Worm (Caenorhabditis elegans): Measurements from ENCODE around the gene mre-11.

The mre-11 gene

DNA sequence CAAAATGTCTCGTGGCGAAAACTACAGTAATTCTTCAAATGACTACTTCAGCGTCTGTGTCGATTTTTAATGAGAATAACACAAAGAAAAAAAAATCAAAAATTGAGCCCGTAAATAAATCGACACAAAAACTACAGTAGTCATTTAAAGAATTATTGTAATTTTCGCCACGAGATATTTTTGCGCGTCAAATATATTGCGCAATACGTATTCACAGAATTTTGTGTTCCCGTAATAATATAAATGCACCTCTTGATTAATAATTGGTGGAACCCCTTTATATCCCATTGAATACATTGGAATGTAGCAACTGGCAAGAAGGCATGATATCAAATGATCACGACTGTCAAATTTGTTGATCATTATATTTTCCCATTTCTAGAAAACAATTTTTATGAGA is 32.2 kb upstream of the mre-11 start:
- TF ChIP-seq nhr-90 (tag; optimal IDR thresholded peaks at IDR 0.05; ENCODE audit: poor library complexity) (no peak), sptf-1 (tag; optimal IDR thresholded peaks at IDR 0.05) (no peak), nhr-12 (tag; optimal IDR thresholded peaks at IDR 0.05) (no peak), nhr-47 (tag; optimal IDR thresholded peaks at IDR 0.05) (no peak), C04F5.9 (tag; optimal IDR thresholded peaks at IDR 0.05) (no peak), nhr-77 (tag; optimal IDR thresholded peaks at IDR 0.05) (no peak), hpl-2 (GFP tag; optimal IDR thresholded peaks at IDR 0.05) (no peak), C16A3.4 (tag; optimal IDR thresholded peaks at IDR 0.05) (no peak), efl-1 (optimal IDR thresholded peaks at IDR 0.05) (no peak), efl-1 (GFP tag; optimal IDR thresholded peaks at IDR 0.05 in 1 of 2) (no peak), aly-2 (tag; optimal IDR thresholded peaks at IDR 0.05) (no peak), skn-1 (tag; optimal IDR thresholded peaks at IDR 0.05) (no peak)

DNA sequence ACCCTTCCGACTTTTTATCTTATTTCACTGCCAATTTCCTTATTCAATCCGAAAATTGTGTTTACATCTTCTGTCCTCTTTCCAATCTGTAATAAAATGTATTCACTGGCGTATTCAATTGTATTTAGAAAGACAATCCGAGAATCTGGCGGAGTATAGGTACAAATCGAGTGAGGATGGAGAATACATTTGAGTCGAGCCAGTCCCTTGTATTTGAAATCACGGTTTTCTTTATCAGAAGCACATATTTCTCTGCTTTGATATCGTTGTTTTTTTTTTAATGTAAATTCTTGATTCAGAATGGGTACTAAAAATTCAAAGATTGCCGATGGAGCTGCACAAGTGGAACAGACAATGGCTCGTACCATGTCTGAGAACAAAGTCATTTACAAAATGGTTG is 27.4 kb upstream of the mre-11 start, which contains the start of gene ocr-1:
Gene ocr-1 (plus strand): TSS at position 301 of the 400 bp plus-strand sequence.
- no peak for TF ChIP-seq sox-4 (tag; optimal IDR thresholded peaks at IDR 0.05)
- TF ChIP-seq fos-1 (tag; optimal IDR thresholded peaks at IDR 0.05), result no peak
- TF ChIP-seq hpl-2 (GFP tag; optimal IDR thresholded peaks at IDR 0.05), result no peak
- TF ChIP-seq lin-14 (GFP tag; optimal IDR thresholded peaks at IDR 0.05), result no peak
- TF ChIP-seq C04F5.9 (tag; optimal IDR thresholded peaks at IDR 0.05), result no peak
- no peak for TF ChIP-seq sptf-1 (tag; optimal IDR thresholded peaks at IDR 0.05)
- TF ChIP-seq hlh-4 (tag; optimal IDR thresholded peaks at IDR 0.05), result no peak
- TF ChIP-seq elt-3 (tag; optimal IDR thresholded peaks at IDR 0.05), result no peak
- TF ChIP-seq efl-3 (GFP tag; optimal IDR thresholded peaks at IDR 0.05), result no peak
- TF ChIP-seq nhr-76 (tag; optimal IDR thresholded peaks at IDR 0.05), result no peak

DNA sequence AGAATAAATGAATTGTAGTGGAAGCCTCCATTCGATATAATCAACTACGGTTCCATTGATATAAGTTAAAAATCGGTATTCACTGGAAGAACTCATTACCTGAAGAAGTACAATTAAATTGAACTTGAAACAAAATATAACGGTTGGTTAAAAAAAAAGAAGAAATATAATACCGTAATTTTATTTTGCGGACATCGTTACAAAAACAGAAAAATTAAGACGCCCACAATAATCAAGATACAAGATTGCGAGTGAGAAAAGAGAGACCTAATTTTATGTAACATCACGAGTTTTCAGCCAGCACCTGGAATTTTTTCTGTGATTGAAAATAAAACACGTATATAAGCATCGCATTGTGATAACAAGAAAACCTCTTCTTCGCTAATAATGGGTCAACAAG is 26.0 kb upstream of the mre-11 start, which contains the start of gene sre-6:
Gene sre-6 (minus strand): TSS at position 101 of the 400 bp plus-strand sequence.
- TF ChIP-seq elt-3 (tag; optimal IDR thresholded peaks at IDR 0.05), result no peak
- TF ChIP-seq lin-39 (tag; optimal IDR thresholded peaks at IDR 0.05), result no peak
- TF ChIP-seq mab-9 (GFP tag; IDR thresholded peaks at IDR 0.05), result no peak
- no peak for TF ChIP-seq efl-1 (optimal IDR thresholded peaks at IDR 0.05)
- peak in 1 of 2 experiments; percentile 8 for TF ChIP-seq efl-1 (GFP tag; optimal IDR thresholded peaks at IDR 0.05 in 1 of 2)
- TF ChIP-seq elt-2 (tag; optimal IDR thresholded peaks at IDR 0.05), result peak; percentile 26
- TF ChIP-seq tbx-2 (tag; optimal IDR thresholded peaks at IDR 0.05), result no peak

DNA sequence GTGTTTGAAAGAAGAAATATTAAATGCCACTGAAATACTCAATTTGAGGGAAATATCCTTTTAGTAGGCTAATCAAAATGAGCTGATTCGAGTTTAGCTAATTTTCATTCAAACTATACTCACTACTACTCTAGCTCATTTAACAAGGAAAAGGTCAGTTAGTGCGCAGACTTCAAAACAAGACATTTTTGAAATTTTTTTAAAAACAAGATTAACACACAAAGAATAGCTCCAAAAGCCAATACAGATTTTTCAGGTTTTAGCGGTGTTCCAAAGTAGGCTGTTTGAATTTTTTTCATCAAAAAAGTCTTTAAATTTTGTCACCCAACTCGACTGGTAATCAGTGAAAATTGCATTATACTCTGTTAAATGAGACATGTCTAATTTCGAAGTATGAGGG is 24.2 kb upstream of the mre-11 start:
- TF ChIP-seq C04F5.9 (tag; optimal IDR thresholded peaks at IDR 0.05) (no peak), efl-3 (GFP tag; optimal IDR thresholded peaks at IDR 0.05) (no peak), C16A3.4 (tag; optimal IDR thresholded peaks at IDR 0.05) (no peak), ceh-90 (tag; optimal IDR thresholded peaks at IDR 0.05) (no peak), blmp-1 (tag; optimal IDR thresholded peaks at IDR 0.05) (no peak), lin-39 (tag; optimal IDR thresholded peaks at IDR 0.05) (no peak), egl-13 (tag; optimal IDR thresholded peaks at IDR 0.05) (no peak), unc-30 (tag; optimal IDR thresholded peaks at IDR 0.05) (no peak), dpl-1 (GFP tag; optimal IDR thresholded peaks at IDR 0.05) (no peak), efl-1 (optimal IDR thresholded peaks at IDR 0.05) (no peak), efl-1 (GFP tag; optimal IDR thresholded peaks at IDR 0.05 in 1 of 2) (no peak), zag-1 (tag; optimal IDR thresholded peaks at IDR 0.05) (no peak)

DNA sequence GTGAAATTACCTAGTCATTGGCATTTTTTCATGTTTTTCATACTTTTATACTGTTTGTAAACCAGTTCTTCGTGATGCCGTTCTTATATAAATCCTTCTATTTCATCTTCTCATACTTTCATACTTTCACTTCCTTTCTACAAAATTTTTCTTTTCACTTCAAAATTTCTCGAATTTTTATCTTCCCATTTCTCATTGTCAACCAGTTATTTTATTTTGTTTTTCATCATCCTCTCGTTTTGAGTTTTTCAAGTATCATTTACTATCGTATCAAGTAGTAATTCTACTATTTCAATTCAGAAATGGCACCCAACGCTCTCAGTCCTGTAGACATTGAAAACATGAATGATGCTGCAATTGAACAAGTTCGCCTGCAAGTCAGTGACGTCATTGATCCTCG is 22.0 kb upstream of the mre-11 start, which contains the start of gene F28H7.8:
Gene F28H7.8 (plus strand): TSS at position 301 of the 400 bp plus-strand sequence.
- TF ChIP-seq nhr-71 (tag; optimal IDR thresholded peaks at IDR 0.05) (no peak), fos-1 (tag; optimal IDR thresholded peaks at IDR 0.05) (no peak), ceh-63 (GFP tag; optimal IDR thresholded peaks at IDR 0.05) (no peak), nhr-85 (tag) (peak; percentile 61)

DNA sequence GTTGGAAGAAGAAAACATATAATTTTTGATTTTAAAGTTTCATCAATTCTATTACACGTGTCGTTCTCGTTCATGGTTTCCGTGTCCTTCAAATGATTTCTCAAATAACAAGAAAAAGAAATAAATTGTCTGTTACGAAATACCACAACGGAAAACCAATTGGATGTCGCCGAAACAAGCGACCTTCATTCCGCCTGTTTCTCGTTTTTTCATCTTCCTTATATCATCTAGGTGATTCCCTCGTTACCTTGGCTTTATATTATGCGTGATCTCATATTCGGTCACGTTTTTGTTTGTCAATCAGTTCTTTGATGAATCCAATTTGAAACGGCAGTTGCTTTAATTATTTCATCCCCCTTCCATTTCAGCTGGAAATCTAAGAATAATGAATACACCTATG is 20.5 kb upstream of the mre-11 start:
- no peak for TF ChIP-seq hlh-4 (tag; optimal IDR thresholded peaks at IDR 0.05)
- no peak for TF ChIP-seq pqm-1 (tag; optimal IDR thresholded peaks at IDR 0.05)
- TF ChIP-seq xbp-1 (tag; optimal IDR thresholded peaks at IDR 0.05), result peak; percentile 39
- TF ChIP-seq nhr-85 (tag), result peak; percentile 89
- TF ChIP-seq snu-23 (GFP tag; optimal IDR thresholded peaks at IDR 0.05), result peak; percentile 50
- TF ChIP-seq nhr-84 (tag; optimal IDR thresholded peaks at IDR 0.05), result no peak
- TF ChIP-seq blmp-1 (tag; optimal IDR thresholded peaks at IDR 0.05), result peak; percentile 63
- peak; percentile 50 for TF ChIP-seq nhr-20 (tag; optimal IDR thresholded peaks at IDR 0.05)
- peak; percentile 40 for TF ChIP-seq skn-1 (tag; optimal IDR thresholded peaks at IDR 0.05)
- no peak for TF ChIP-seq elt-2 (tag; optimal IDR thresholded peaks at IDR 0.05)
- TF ChIP-seq elt-3 (tag; optimal IDR thresholded peaks at IDR 0.05), result peak in 2 of 6 experiments; percentile 15 to 79
- peak; percentile 2 for TF ChIP-seq tbx-2 (tag; optimal IDR thresholded peaks at IDR 0.05)
- TF ChIP-seq nhr-71 (tag; optimal IDR thresholded peaks at IDR 0.05), result peak; percentile 45
- peak; percentile 86 for TF ChIP-seq lin-14 (GFP tag; optimal IDR thresholded peaks at IDR 0.05)
- TF ChIP-seq pag-3 (tag; optimal IDR thresholded peaks at IDR 0.05; ENCODE audit: borderline replicate concordance, insufficient read depth), result no peak
- TF ChIP-seq zip-4 (GFP tag; optimal IDR thresholded peaks at IDR 0.05), result peak; percentile 11
- TF ChIP-seq lin-35 (GFP tag; optimal IDR thresholded peaks at IDR 0.05), result peak in 1 of 2 experiments; percentile 12
- no peak for TF ChIP-seq nhr-28 (tag; optimal IDR thresholded peaks at IDR 0.05)

Measured in whole organism, L1 larva.